Fruit fly (Drosophila melanogaster) whole organism, embryonic: Measurements from ENCODE around the gene RpS29.

Experiments used
- Adf1 ChIP-seq: fragments of 200-800 bp; sonication (Bioruptor generic); IDR thresholded peaks from 2 replicates; pipeline ENCODE4 v1.3.6; 2022; ENCODE audit warnings: missing biosample characterization, missing genetic modification characterization
- B-H1 ChIP-seq: fragments of 200-800 bp; sonication (Bioruptor generic); IDR thresholded peaks from 3 replicates; pipeline ENCODE4 v1.3.6; 2022; ENCODE audit warnings: missing biosample characterization, missing genetic modification characterization
- CG11398 ChIP-seq: fragments of 200-800 bp; sonication (Bioruptor generic); optimal IDR thresholded peaks from 2 replicates; lab custom pipeline; 2016; ENCODE audit warnings: missing biosample characterization, missing genetic modification characterization
- CG12659 ChIP-seq: fragments of 200-800 bp; sonication (Bioruptor generic); optimal IDR thresholded peaks from 3 replicates; lab custom pipeline; 2017; ENCODE audit warnings: mild to moderate bottlenecking, missing biosample characterization, missing genetic modification reagents, missing genetic modification characterization
- CG12942 ChIP-seq: fragments of 200-800 bp; sonication (Bioruptor generic); optimal IDR thresholded peaks from 3 replicates; lab custom pipeline; 2016; ENCODE audit warnings: missing biosample characterization, missing genetic modification characterization
- CG13624 ChIP-seq: fragments of 200-800 bp; sonication (Bioruptor generic); optimal IDR thresholded peaks from 2 replicates; lab custom pipeline; 2016; ENCODE audit warnings: missing biosample characterization, missing genetic modification characterization
- CG2678 ChIP-seq: fragments of 200-800 bp; sonication (Bioruptor generic); optimal IDR thresholded peaks from 3 replicates; lab custom pipeline; 2019; ENCODE audit warnings: missing biosample characterization, mild to moderate bottlenecking, missing genetic modification characterization, moderate library complexity
- CG3281 ChIP-seq: fragments of 200-800 bp; sonication (Bioruptor generic); optimal IDR thresholded peaks from 3 replicates; lab custom pipeline; 2017; ENCODE audit warnings: missing biosample characterization, mild to moderate bottlenecking, missing genetic modification characterization
- CG3407 ChIP-seq: fragments of 200-800 bp; sonication (Bioruptor generic); optimal IDR thresholded peaks from 2 replicates; lab custom pipeline; 2018; ENCODE audit warnings: missing biosample characterization, mild to moderate bottlenecking, missing genetic modification characterization
- CG34376 ChIP-seq: fragments of 200-800 bp; sonication (Bioruptor generic); optimal IDR thresholded peaks from 2 replicates; lab custom pipeline; 2018; ENCODE audit warnings: missing biosample characterization, mild to moderate bottlenecking, missing genetic modification characterization
- CG34422 ChIP-seq: fragments of 200-800 bp; sonication (Bioruptor generic); IDR thresholded peaks from 3 replicates; pipeline ENCODE4 v1.3.6; 2022; ENCODE audit warnings: missing biosample characterization, missing genetic modification characterization
- CG6175 ChIP-seq: fragments of 200-800 bp; sonication (Bioruptor generic); IDR thresholded peaks from 3 replicates; pipeline ENCODE4 v1.3.6; 2022; ENCODE audit warnings: missing biosample characterization, missing genetic modification characterization
- CG6689 ChIP-seq: fragments of 200-800 bp; sonication (Bioruptor generic); IDR thresholded peaks from 2 replicates; pipeline ENCODE4 v1.3.6; 2022; ENCODE audit warnings: missing biosample characterization, missing genetic modification characterization
- CG6765 ChIP-seq: fragments of 200-800 bp; sonication (Bioruptor generic); optimal IDR thresholded peaks from 3 replicates; lab custom pipeline; 2017; ENCODE audit warnings: missing biosample characterization, mild to moderate bottlenecking, missing genetic modification characterization
- CG7556 ChIP-seq: fragments of 200-800 bp; sonication (Bioruptor generic); optimal IDR thresholded peaks from 2 replicates; lab custom pipeline; 2017; ENCODE audit warnings: missing biosample characterization, mild to moderate bottlenecking, missing genetic modification characterization
- CG8290 ChIP-seq, 3 experiments: fragments of 200-800 bp; sonication (Bioruptor generic); optimal IDR thresholded peaks; 2 replicates each; lab custom pipeline; 2016 to 2019; ENCODE audit warnings: missing biosample characterization in 3 of 3, missing genetic modification characterization in 3 of 3, mild to moderate bottlenecking in 2 of 3, moderate library complexity in 1 of 3
- CG9215 ChIP-seq: fragments of 200-800 bp; sonication (Bioruptor generic); IDR thresholded peaks from 2 replicates; pipeline ENCODE4 v1.3.6; 2022; ENCODE audit warnings: missing biosample characterization, missing genetic modification characterization
- CG9437 ChIP-seq: fragments of 200-800 bp; sonication (Bioruptor generic); optimal IDR thresholded peaks from 2 replicates; lab custom pipeline; 2018; ENCODE audit warnings: missing biosample characterization, mild to moderate bottlenecking, missing genetic modification characterization
- CG9797 ChIP-seq: fragments of 200-800 bp; sonication (Bioruptor generic); optimal IDR thresholded peaks from 3 replicates; lab custom pipeline; 2018; ENCODE audit warnings: missing biosample characterization, mild to moderate bottlenecking, missing genetic modification characterization
- CTCF ChIP-seq: fragments of 200-800 bp; sonication (Bioruptor generic); optimal IDR thresholded peaks from 2 replicates; lab custom pipeline; 2017; ENCODE audit warnings: missing biosample characterization, mild to moderate bottlenecking, missing genetic modification characterization, moderate library complexity
- H15 ChIP-seq: fragments of 200-800 bp; sonication (Bioruptor generic); IDR thresholded peaks from 3 replicates; pipeline ENCODE4 v1.3.6; 2022; ENCODE audit warnings: missing biosample characterization, missing genetic modification characterization
- HLH3B ChIP-seq: fragments of 200-800 bp; sonication (Bioruptor generic); IDR thresholded peaks from 2 replicates; pipeline ENCODE4 v1.3.6; 2022; ENCODE audit warnings: missing biosample characterization, missing genetic modification characterization
- HLH4C ChIP-seq: fragments of 200-800 bp; sonication (Bioruptor generic); IDR thresholded peaks from 3 replicates; pipeline ENCODE4 v1.3.6; 2022; ENCODE audit warnings: missing biosample characterization, missing genetic modification characterization; ENCODE audit not compliant: partially characterized antibody
- HmgZ ChIP-seq: fragments of 200-800 bp; sonication (Bioruptor generic); optimal IDR thresholded peaks from 2 replicates; lab custom pipeline; 2018; ENCODE audit warnings: missing biosample characterization, mild to moderate bottlenecking, missing genetic modification characterization
- MBD-R2 ChIP-seq: fragments of 200-800 bp; sonication (Bioruptor generic); IDR thresholded peaks from 2 replicates; pipeline ENCODE4 v1.3.6; 2022; ENCODE audit warnings: missing biosample characterization, missing genetic modification characterization
- MESR4 ChIP-seq: fragments of 200-800 bp; sonication (Bioruptor generic); optimal IDR thresholded peaks from 2 replicates; lab custom pipeline; 2018; ENCODE audit warnings: missing biosample characterization, mild to moderate bottlenecking, missing genetic modification characterization, moderate library complexity
- NC2β ChIP-seq: fragments of 200-800 bp; sonication (Bioruptor generic); optimal IDR thresholded peaks from 2 replicates; lab custom pipeline; 2016; ENCODE audit warnings: missing biosample characterization, missing genetic modification characterization
- Ptx1 ChIP-seq: fragments of 200-800 bp; sonication (Bioruptor generic); IDR thresholded peaks from 2 replicates; pipeline ENCODE4 v1.3.6; 2022; ENCODE audit warnings: missing biosample characterization, missing genetic modification characterization
- Scr ChIP-seq: fragments of 200-800 bp; sonication (Bioruptor generic); IDR thresholded peaks from 2 replicates; pipeline ENCODE4 v1.3.6; 2022; ENCODE audit warnings: missing biosample characterization, missing genetic modification characterization; ENCODE audit not compliant: partially characterized antibody
- Side ChIP-seq: fragments of 200-800 bp; sonication (Bioruptor generic); optimal IDR thresholded peaks from 2 replicates; lab custom pipeline; 2016; ENCODE audit warnings: missing biosample characterization, missing genetic modification characterization
- br ChIP-seq: fragments of >200 bp; optimal IDR thresholded peaks from 2 replicates; lab custom pipeline; 2017
- chinmo ChIP-seq: fragments of 200-800 bp; sonication (Bioruptor generic); IDR thresholded peaks from 4 replicates; pipeline ENCODE4 v1.3.6; 2022; ENCODE audit warnings: missing biosample characterization, missing genetic modification characterization; ENCODE audit not compliant: partially characterized antibody
- dati ChIP-seq: fragments of 200-800 bp; sonication (Bioruptor generic); IDR thresholded peaks from 2 replicates; pipeline ENCODE4 v1.3.6; 2022; ENCODE audit warnings: missing biosample characterization, missing genetic modification characterization
- dimm ChIP-seq: fragments of 200-800 bp; sonication (Bioruptor generic); IDR thresholded peaks from 2 replicates; pipeline ENCODE4 v1.3.6; 2022; ENCODE audit warnings: missing biosample characterization, missing genetic modification characterization
- ewg ChIP-seq: fragments of 200-800 bp; sonication (Bioruptor generic); optimal IDR thresholded peaks from 3 replicates; lab custom pipeline; 2017; ENCODE audit warnings: mild to moderate bottlenecking, missing biosample characterization, missing genetic modification reagents, missing genetic modification characterization
- fu2 ChIP-seq: fragments of 200-800 bp; sonication (Bioruptor generic); optimal IDR thresholded peaks from 2 replicates; lab custom pipeline; 2016; ENCODE audit warnings: missing biosample characterization, missing genetic modification characterization
- kay ChIP-seq: fragments of 200-800 bp; sonication (Bioruptor generic); optimal IDR thresholded peaks from 2 replicates; lab custom pipeline; 2016; ENCODE audit warnings: missing biosample characterization, missing genetic modification characterization
- ken ChIP-seq: fragments of 200-800 bp; sonication (Bioruptor generic); IDR thresholded peaks from 3 replicates; pipeline ENCODE4 v1.3.6; 2022; ENCODE audit warnings: missing biosample characterization, missing genetic modification characterization
- lab ChIP-seq: fragments of 200-800 bp; sonication (Bioruptor generic); optimal IDR thresholded peaks from 3 replicates; lab custom pipeline; 2017; ENCODE audit warnings: missing biosample characterization, missing genetic modification characterization, mild to moderate bottlenecking, moderate library complexity, missing genetic modification reagents
- lola ChIP-seq, 3 experiments: fragments of >200 bp in 2 of 3; fragments of 200-800 bp in 1 of 3; sonication (Bioruptor generic) in 1 of 3; optimal IDR thresholded peaks; 2 replicates each; lab custom pipeline; 2017 to 2019; ENCODE audit warnings: missing biosample characterization in 3 of 3, missing genetic modification characterization in 3 of 3, mild to moderate bottlenecking in 1 of 3, moderate library complexity in 1 of 3
- nau ChIP-seq: fragments of 200-800 bp; sonication (Bioruptor generic); optimal IDR thresholded peaks from 3 replicates; lab custom pipeline; 2017; ENCODE audit warnings: missing biosample characterization, mild to moderate bottlenecking, missing genetic modification characterization, missing genetic modification reagents
- prd ChIP-seq, 3 experiments: fragments of >200 bp in 2 of 3; fragments of 200-800 bp in 1 of 3; sonication (Bioruptor generic) in 1 of 3; optimal IDR thresholded peaks in 2 of 3; IDR thresholded peaks in 1 of 3; 2 replicates in 2 of 3; 3 replicates in 1 of 3; pipeline versions ENCODE4 v1.3.6 to Lab custom; 2017 to 2022; ENCODE audit warnings: missing biosample characterization in 1 of 3, missing genetic modification characterization in 1 of 3
- pros ChIP-seq: fragments of 200-800 bp; sonication (Bioruptor generic); optimal IDR thresholded peaks from 3 replicates; lab custom pipeline; 2019; ENCODE audit warnings: missing biosample characterization, mild to moderate bottlenecking, missing genetic modification characterization, moderate library complexity
- sens-2 ChIP-seq: fragments of 200-800 bp; sonication (Bioruptor generic); IDR thresholded peaks from 2 replicates; pipeline ENCODE4 v1.3.6; 2022; ENCODE audit warnings: missing biosample characterization, missing genetic modification characterization
- sob ChIP-seq: fragments of 200-800 bp; sonication (Bioruptor generic); IDR thresholded peaks from 2 replicates; pipeline ENCODE4 v1.3.6; 2022; ENCODE audit warnings: missing biosample characterization, missing genetic modification characterization
- sqz ChIP-seq: fragments of 200-800 bp; sonication (Bioruptor generic); optimal IDR thresholded peaks from 3 replicates; lab custom pipeline; 2018; ENCODE audit warnings: missing biosample characterization, mild to moderate bottlenecking, missing genetic modification characterization
- sug ChIP-seq: fragments of 200-800 bp; optimal IDR thresholded peaks from 2 replicates; lab custom pipeline; 2019; ENCODE audit warnings: missing biosample characterization, mild to moderate bottlenecking, missing genetic modification characterization, moderate library complexity
- tin ChIP-seq: fragments of 200-800 bp; sonication (Bioruptor generic); optimal IDR thresholded peaks from 3 replicates; lab custom pipeline; 2016; ENCODE audit warnings: missing biosample characterization, missing genetic modification characterization
- zfh2 ChIP-seq: fragments of 200-800 bp; sonication (Bioruptor generic); optimal IDR thresholded peaks from 2 replicates; lab custom pipeline; 2016; ENCODE audit warnings: missing biosample characterization, missing genetic modification characterization

RpS29 gene

DNA sequence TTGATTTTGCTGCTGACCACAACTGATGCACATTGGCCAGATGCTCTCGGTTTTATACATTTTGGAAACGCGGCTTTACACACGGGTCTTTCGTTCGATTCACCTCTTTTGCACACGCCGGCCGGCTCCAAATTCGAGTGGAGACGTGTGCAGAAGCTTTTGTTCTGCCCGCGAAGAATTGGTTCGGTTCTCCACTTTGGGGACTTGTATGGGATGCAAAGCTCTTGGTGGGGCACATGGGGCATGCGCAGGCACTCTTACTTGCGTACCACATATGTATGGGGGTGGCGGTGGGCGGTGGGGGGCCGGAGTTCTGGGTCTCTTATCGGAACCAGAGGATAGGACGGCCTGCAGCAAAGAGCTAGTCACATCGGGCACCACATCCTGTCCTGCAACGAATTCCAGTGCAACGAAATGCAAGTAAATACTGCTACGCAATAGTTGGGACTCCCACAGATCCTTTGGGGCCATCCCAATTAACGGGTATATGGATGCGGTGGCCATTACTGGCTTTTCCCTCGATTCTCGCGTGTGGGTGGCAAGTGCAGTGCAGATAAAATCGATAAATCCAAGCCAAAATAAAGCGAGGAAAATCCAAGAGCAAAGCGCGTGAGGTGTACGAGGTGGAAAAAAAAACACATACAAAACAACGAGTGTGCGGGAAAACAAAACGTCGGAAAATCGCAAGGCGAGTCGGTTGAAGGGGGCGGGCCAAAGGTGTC is 6.7 kb downstream of the RpS29 start, which contains the start of the genes MtnA and CG8500 (continued):
- TF ChIP-seq chinmo (GFP tag; lab: Robert Waterston, UW): 0 out of 4 replicates have a peak, but pooled peaks have one; percentile 65
- no peak for TF ChIP-seq CG9797 (GFP tag; lab: Kevin White, UChicago)
- TF ChIP-seq CG3407 (GFP tag; lab: Kevin White, UChicago): no peak
- TF ChIP-seq CG2678 (tag; lab: Kevin White, UChicago): no peak
- TF ChIP-seq HLH3B (GFP tag; lab: Robert Waterston, UW): no peak
- no peak for TF ChIP-seq CG13624
- TF ChIP-seq CG34422: peak; percentile 75; the same call in 2 of the 3 replicates
- TF ChIP-seq sug (tag; lab: Kevin White, UChicago): peak; percentile 40
- peak; percentile 20 for TF ChIP-seq CG12659 (GFP tag; lab: Kevin White, UChicago)
- TF ChIP-seq NC2β: no peak
- TF ChIP-seq CG8290 (GFP tag; optimal IDR thresholded peaks at IDR 0.05; lab: Kevin White, UChicago): no peak
- peak in 1 of 2 experiments; percentile 62 for TF ChIP-seq CG8290 (tag; optimal IDR thresholded peaks at IDR 0.05; lab: Kevin White, UChicago)
- no peak for TF ChIP-seq Side (GFP tag; lab: Kevin White, UChicago)
- TF ChIP-seq CG12942 (GFP tag; lab: Kevin White, UChicago): no peak
- TF ChIP-seq dati (GFP tag; lab: Robert Waterston, UW): no peak
- no peak for TF ChIP-seq sob
- TF ChIP-seq CTCF (GFP tag; lab: Kevin White, UChicago): peak; percentile 64
- no peak for TF ChIP-seq CG6765 (GFP tag; lab: Kevin White, UChicago)
- no peak for TF ChIP-seq sqz (GFP tag; lab: Kevin White, UChicago)
- TF ChIP-seq CG9437: no peak
- TF ChIP-seq zfh2 (GFP tag; lab: Kevin White, UChicago): no peak
- TF ChIP-seq MESR4 (GFP tag; lab: Kevin White, UChicago): peak; percentile 23
- TF ChIP-seq Ptx1 (GFP tag; lab: Robert Waterston, UW): 0 out of 2 replicates have a peak, but pooled peaks have one; percentile 12
- no peak for TF ChIP-seq pros (GFP tag; lab: Kevin White, UChicago)
- TF ChIP-seq H15 (GFP tag; lab: Robert Waterston, UW): no peak
- no peak for TF ChIP-seq prd (optimal IDR thresholded peaks at IDR 0.05; lab: Kevin White, UChicago)
- TF ChIP-seq prd (GFP tag; IDR thresholded peaks at IDR 0.05; lab: Robert Waterston, UW): no peak
- TF ChIP-seq B-H1: no peak
- peak; percentile 8 for TF ChIP-seq CG3281 (GFP tag; lab: Kevin White, UChicago)
- TF ChIP-seq CG7556 (GFP tag; lab: Kevin White, UChicago): no peak
- TF ChIP-seq CG6689 (GFP tag; lab: Robert Waterston, UW): no peak
- TF ChIP-seq ewg (GFP tag; lab: Kevin White, UChicago): peak; percentile 99
- no peak for TF ChIP-seq CG9215 (GFP tag; lab: Robert Waterston, UW)
- TF ChIP-seq Scr (GFP tag; lab: Robert Waterston, UW): no peak
- TF ChIP-seq dimm (GFP tag; lab: Robert Waterston, UW): no peak
- TF ChIP-seq CG6175: peak; percentile 78; the same call in 2 of the 3 replicates
- 0 out of 3 replicates have a peak, but pooled peaks have one; percentile 31 for TF ChIP-seq ken
- TF ChIP-seq MBD-R2 (GFP tag; lab: Robert Waterston, UW): peak; percentile 55; the same call in 1 of the 2 replicates
- peak; percentile 51 for TF ChIP-seq lab
- no peak for TF ChIP-seq nau (GFP tag; lab: Kevin White, UChicago)
- TF ChIP-seq Adf1 (GFP tag; lab: Robert Waterston, UW): peak; percentile 45; the same call in 1 of the 2 replicates
- TF ChIP-seq tin (GFP tag; lab: Kevin White, UChicago): no peak
- no peak for TF ChIP-seq lola (GFP tag; optimal IDR thresholded peaks at IDR 0.05; lab: Kevin White, UChicago)
- no peak for TF ChIP-seq sens-2 (GFP tag; lab: Robert Waterston, UW)
- TF ChIP-seq br: no peak
- TF ChIP-seq HLH4C (GFP tag; lab: Robert Waterston, UW): 0 out of 3 replicates have a peak, but pooled peaks have one; percentile 24
- no peak for TF ChIP-seq kay (GFP tag; lab: Kevin White, UChicago)
- peak; percentile 87 for TF ChIP-seq HmgZ (tag; lab: Kevin White, UChicago)
- no peak for TF ChIP-seq fu2 (GFP tag; lab: Kevin White, UChicago)
- TF ChIP-seq CG11398: no peak
- peak; percentile 14 for TF ChIP-seq CG34376 (GFP tag; lab: Kevin White, UChicago)
